Worm (Caenorhabditis elegans): ENCODE data around the gene trx-1.

ce11 chrII:7771917-7772316 is 18.5 kb upstream of the trx-1 start, which contains the start of gene C06A8.8:
- TF ChIP-seq mep-1 (tag; optimal IDR thresholded peaks at IDR 0.05) = no peak
- no peak for TF ChIP-seq fos-1 (tag; optimal IDR thresholded peaks at IDR 0.05)
- TF ChIP-seq blmp-1 (tag; optimal IDR thresholded peaks at IDR 0.05) = no peak
- TF ChIP-seq lin-15B (tag; optimal IDR thresholded peaks at IDR 0.05) = no peak
- no peak for TF ChIP-seq pqm-1 (tag; optimal IDR thresholded peaks at IDR 0.05)
- no peak for TF ChIP-seq zag-1 (tag; optimal IDR thresholded peaks at IDR 0.05)
- no peak for TF ChIP-seq nhr-237 (tag; optimal IDR thresholded peaks at IDR 0.05)
